Worm (Caenorhabditis elegans): ENCODE measurements around the gene nhr-43.

DNA sequence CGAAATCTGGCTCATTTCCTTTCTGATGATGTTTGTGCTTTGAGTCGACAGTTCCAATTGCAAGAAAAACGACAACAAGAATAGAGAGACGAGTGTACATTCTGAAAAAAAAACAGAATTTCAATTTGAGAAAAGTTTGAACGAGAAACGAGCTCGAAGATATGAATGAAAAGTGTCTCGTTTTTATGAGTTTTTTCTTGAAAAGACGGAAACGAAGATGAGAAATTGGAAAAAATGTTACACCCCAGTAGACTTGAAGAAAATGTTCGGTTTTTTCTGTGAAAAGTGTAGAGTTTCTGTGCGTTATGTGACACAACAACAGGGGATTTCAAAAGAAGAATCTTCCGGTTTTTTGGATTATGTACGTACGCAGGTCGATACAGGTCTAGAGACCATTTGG is 23.7 kb downstream of the nhr-43 start, which contains the start of gene srlf-31:
- TF ChIP-seq daf-12 (tag; optimal IDR thresholded peaks at IDR 0.05) = no peak
- no peak for TF ChIP-seq snpc-4 (tag; optimal IDR thresholded peaks at IDR 0.05)
- TF ChIP-seq nhr-11 (tag; optimal IDR thresholded peaks at IDR 0.05) = no peak
- no peak for TF ChIP-seq ceh-28 (tag; optimal IDR thresholded peaks at IDR 0.05)

Measured in whole organism, L3 larva.